Fruit fly (Drosophila melanogaster): ENCODE data around the gene CG5026.

dm6 chr3L:8964458-8964857 lies 3.9 kb upstream of the CG5026 start, which contains the start of gene ValRS-m:
- TF ChIP-seq CTCF (optimal IDR thresholded peaks at IDR 0.05) (no peak), CG8478 (optimal IDR thresholded peaks at IDR 0.05) (no peak)

All from S2 (cell line).